Fruit fly (Drosophila melanogaster) whole organism, embryonic: ENCODE results near the gene Trm1.

ENCODE experiments used
- CG10543 ChIP-seq: fragments of 200-800 bp; sonication (Bioruptor generic); optimal IDR thresholded peaks from 3 replicates; lab custom pipeline; 2017; ENCODE audit warnings: missing biosample characterization, mild to moderate bottlenecking, missing genetic modification characterization, moderate library complexity
- CG1233 ChIP-seq: fragments of 200-800 bp; sonication (Bioruptor generic); optimal IDR thresholded peaks from 4 replicates; lab custom pipeline; 2018; ENCODE audit warnings: missing biosample characterization, mild to moderate bottlenecking, missing genetic modification characterization
- CG12769 ChIP-seq: fragments of 200-800 bp; sonication (Bioruptor generic); optimal IDR thresholded peaks from 2 replicates; lab custom pipeline; 2019; ENCODE audit warnings: missing biosample characterization, mild to moderate bottlenecking, missing genetic modification characterization, moderate library complexity
- CG13287 ChIP-seq: fragments of 200-800 bp; sonication (Bioruptor generic); IDR thresholded peaks from 2 replicates; pipeline ENCODE4 v1.3.6; 2022; ENCODE audit warnings: missing biosample characterization, missing genetic modification characterization; ENCODE audit not compliant: partially characterized antibody
- CG1647 ChIP-seq: fragments of 200-800 bp; sonication (Bioruptor generic); optimal IDR thresholded peaks from 3 replicates; lab custom pipeline; 2016; ENCODE audit warnings: missing biosample characterization, missing genetic modification characterization
- CG18599 ChIP-seq: fragments of 200-800 bp; sonication (Bioruptor generic); optimal IDR thresholded peaks from 3 replicates; lab custom pipeline; 2017; ENCODE audit warnings: missing biosample characterization, missing genetic modification characterization, mild to moderate bottlenecking, moderate library complexity, missing genetic modification reagents
- CG2889 ChIP-seq: fragments of 200-800 bp; sonication (Bioruptor generic); IDR thresholded peaks from 3 replicates; pipeline ENCODE4 v1.3.6; 2022; ENCODE audit warnings: missing biosample characterization, missing genetic modification characterization
- CG31388 ChIP-seq: fragments of 200-800 bp; sonication (Bioruptor generic); optimal IDR thresholded peaks from 2 replicates; lab custom pipeline; 2016; ENCODE audit warnings: missing biosample characterization, missing genetic modification characterization
- CG34224 ChIP-seq: fragments of 200-800 bp; sonication (Bioruptor generic); IDR thresholded peaks from 3 replicates; pipeline ENCODE4 v1.3.6; 2022; ENCODE audit warnings: missing biosample characterization, missing genetic modification characterization; ENCODE audit not compliant: partially characterized antibody
- CG4730 ChIP-seq: fragments of 200-800 bp; sonication (Bioruptor generic); IDR thresholded peaks from 2 replicates; pipeline ENCODE4 v1.3.6; 2022; ENCODE audit warnings: missing biosample characterization, missing genetic modification characterization
- CG6175 ChIP-seq: fragments of 200-800 bp; sonication (Bioruptor generic); IDR thresholded peaks from 3 replicates; pipeline ENCODE4 v1.3.6; 2022; ENCODE audit warnings: missing biosample characterization, missing genetic modification characterization
- CG6854 ChIP-seq: fragments of 200-800 bp; sonication (Bioruptor generic); optimal IDR thresholded peaks from 3 replicates; lab custom pipeline; 2017; ENCODE audit warnings: missing biosample characterization, mild to moderate bottlenecking, missing genetic modification characterization
- CG7357 ChIP-seq: fragments of 200-800 bp; sonication (Bioruptor generic); IDR thresholded peaks from 3 replicates; pipeline ENCODE4 v1.3.6; 2022; ENCODE audit warnings: missing biosample characterization, missing genetic modification characterization
- CG8478 ChIP-seq: fragments of >200 bp; optimal IDR thresholded peaks from 2 replicates; lab custom pipeline; 2018
- CG9817 ChIP-seq: fragments of 200-800 bp; sonication (Bioruptor generic); optimal IDR thresholded peaks from 2 replicates; lab custom pipeline; 2018; ENCODE audit warnings: missing biosample characterization, mild to moderate bottlenecking, missing genetic modification characterization, moderate library complexity
- D19A ChIP-seq: fragments of 200-800 bp; optimal IDR thresholded peaks from 3 replicates; lab custom pipeline; 2019; ENCODE audit warnings: missing biosample characterization, mild to moderate bottlenecking, missing genetic modification characterization, moderate library complexity
- GATAe ChIP-seq: fragments of 200-800 bp; sonication (Bioruptor generic); conservative IDR thresholded peaks from 2 replicates; pipeline ENCODE4 v1.3.6; 2022; ENCODE audit warnings: missing biosample characterization, missing genetic modification characterization
- H2.0 ChIP-seq: fragments of 200-800 bp; sonication (Bioruptor generic); IDR thresholded peaks from 2 replicates; pipeline ENCODE4 v1.3.6; 2022; ENCODE audit warnings: missing biosample characterization, missing genetic modification characterization
- Hey ChIP-seq: fragments of 200-800 bp; sonication (Bioruptor generic); optimal IDR thresholded peaks from 3 replicates; lab custom pipeline; 2018; ENCODE audit warnings: missing biosample characterization, mild to moderate bottlenecking, missing genetic modification characterization
- Hr3 ChIP-seq: fragments of 200-800 bp; sonication (Bioruptor generic); optimal IDR thresholded peaks from 3 replicates; lab custom pipeline; 2016; ENCODE audit warnings: missing biosample characterization, missing genetic modification characterization
- Hr78 ChIP-seq, 2 experiments: fragments of 200-800 bp in 1 of 2; fragments of >200 bp in 1 of 2; sonication (Bioruptor generic) in 1 of 2; optimal IDR thresholded peaks; 2 replicates each; lab custom pipeline; 2017 to 2019; ENCODE audit warnings: missing biosample characterization in 2 of 2, missing genetic modification characterization in 2 of 2, mild to moderate bottlenecking in 1 of 2, moderate library complexity in 1 of 2
- Jarid2 ChIP-seq: fragments of 200-800 bp; sonication (Bioruptor generic); optimal IDR thresholded peaks from 3 replicates; lab custom pipeline; 2017; ENCODE audit warnings: mild to moderate bottlenecking, missing biosample characterization, missing genetic modification reagents, missing genetic modification characterization
- Mad ChIP-seq: fragments of 200-800 bp; sonication (Bioruptor generic); optimal IDR thresholded peaks from 2 replicates; lab custom pipeline; 2016; ENCODE audit warnings: missing biosample characterization, missing genetic modification characterization
- Med ChIP-seq: fragments of 200-800 bp; sonication (Bioruptor generic); peaks from one replicate; lab custom pipeline; 2016; ENCODE audit warnings: missing biosample characterization, missing genetic modification characterization, mild to moderate bottlenecking, inconsistent platforms, moderate library complexity
- Nf-YC ChIP-seq: fragments of 200-800 bp; optimal IDR thresholded peaks from 3 replicates; lab custom pipeline; 2019; ENCODE audit warnings: missing biosample characterization, mild to moderate bottlenecking, missing genetic modification characterization, moderate library complexity
- Opbp ChIP-seq: fragments of 200-800 bp; sonication (Bioruptor generic); IDR thresholded peaks from 3 replicates; pipeline ENCODE4 v1.3.6; 2022; ENCODE audit warnings: missing biosample characterization, missing genetic modification characterization; ENCODE audit not compliant: partially characterized antibody
- Optix ChIP-seq: fragments of 200-800 bp; sonication (Bioruptor generic); IDR thresholded peaks from 3 replicates; pipeline ENCODE4 v1.3.6; 2022; ENCODE audit warnings: missing biosample characterization, missing genetic modification characterization
- Rfx ChIP-seq: fragments of 200-800 bp; sonication (Bioruptor generic); IDR thresholded peaks from 2 replicates; pipeline ENCODE4 v1.3.6; 2022; ENCODE audit warnings: missing biosample characterization, missing genetic modification characterization
- Tbp ChIP-seq: fragments of >200 bp; optimal IDR thresholded peaks from 2 replicates; lab custom pipeline; 2018; ENCODE audit warnings: missing biosample characterization, missing genetic modification characterization
- ap ChIP-seq: fragments of 200-800 bp; sonication (Bioruptor generic); IDR thresholded peaks from 2 replicates; pipeline ENCODE4 v1.3.6; 2022; ENCODE audit warnings: missing biosample characterization, missing genetic modification characterization
- btn ChIP-seq: fragments of 200-800 bp; sonication (Bioruptor generic); optimal IDR thresholded peaks from 2 replicates; lab custom pipeline; 2016; ENCODE audit warnings: missing biosample characterization, missing genetic modification characterization
- cad ChIP-seq: fragments of >200 bp; optimal IDR thresholded peaks from 2 replicates; lab custom pipeline; 2017; ENCODE audit warnings: missing biosample characterization, missing genetic modification characterization
- chif ChIP-seq, 2 experiments: fragments of 200-800 bp; sonication (Bioruptor generic); optimal IDR thresholded peaks; 3 replicates each; lab custom pipeline; 2016; ENCODE audit warnings: missing biosample characterization in 2 of 2, missing genetic modification characterization in 2 of 2
- ci ChIP-seq: fragments of 200-800 bp; sonication (Bioruptor generic); IDR thresholded peaks from 3 replicates; pipeline ENCODE4 v1.3.6; 2022; ENCODE audit warnings: missing biosample characterization, missing genetic modification characterization
- cwo ChIP-seq: fragments of 200-800 bp; sonication (Bioruptor generic); optimal IDR thresholded peaks from 3 replicates; lab custom pipeline; 2017; ENCODE audit warnings: missing biosample characterization, missing genetic modification characterization, mild to moderate bottlenecking, moderate library complexity, missing genetic modification reagents
- dimm ChIP-seq: fragments of 200-800 bp; sonication (Bioruptor generic); IDR thresholded peaks from 2 replicates; pipeline ENCODE4 v1.3.6; 2022; ENCODE audit warnings: missing biosample characterization, missing genetic modification characterization
- dm ChIP-seq: fragments of 200-800 bp; sonication (Bioruptor generic); optimal IDR thresholded peaks from 3 replicates; lab custom pipeline; 2016; ENCODE audit warnings: missing biosample characterization, missing genetic modification characterization
- exex ChIP-seq: fragments of 200-800 bp; sonication (Bioruptor generic); optimal IDR thresholded peaks from 4 replicates; lab custom pipeline; 2018; ENCODE audit warnings: missing biosample characterization, mild to moderate bottlenecking, missing genetic modification characterization, moderate library complexity
- grn ChIP-seq: fragments of 200-800 bp; sonication (Bioruptor generic); optimal IDR thresholded peaks from 3 replicates; lab custom pipeline; 2017; ENCODE audit warnings: missing biosample characterization, missing genetic modification characterization
- kay ChIP-seq: fragments of 200-800 bp; sonication (Bioruptor generic); optimal IDR thresholded peaks from 2 replicates; lab custom pipeline; 2016; ENCODE audit warnings: missing biosample characterization, missing genetic modification characterization
- lab ChIP-seq: fragments of 200-800 bp; sonication (Bioruptor generic); optimal IDR thresholded peaks from 3 replicates; lab custom pipeline; 2017; ENCODE audit warnings: missing biosample characterization, missing genetic modification characterization, mild to moderate bottlenecking, moderate library complexity, missing genetic modification reagents
- mirr ChIP-seq: fragments of 200-800 bp; sonication (Bioruptor generic); optimal IDR thresholded peaks from 3 replicates; lab custom pipeline; 2018; ENCODE audit warnings: missing biosample characterization, mild to moderate bottlenecking, missing genetic modification characterization
- onecut ChIP-seq: fragments of 200-800 bp; sonication (Bioruptor generic); IDR thresholded peaks from 2 replicates; pipeline ENCODE4 v1.3.6; 2022; ENCODE audit warnings: missing biosample characterization, missing genetic modification characterization
- pfk ChIP-seq: fragments of 200-800 bp; sonication (Bioruptor generic); optimal IDR thresholded peaks from 2 replicates; lab custom pipeline; 2018; ENCODE audit warnings: missing biosample characterization, mild to moderate bottlenecking, missing genetic modification characterization, moderate library complexity
- phol ChIP-seq: fragments of 200-800 bp; sonication (Bioruptor generic); optimal IDR thresholded peaks from 3 replicates; lab custom pipeline; 2018; ENCODE audit warnings: missing biosample characterization, mild to moderate bottlenecking, missing genetic modification characterization, moderate library complexity
- pnt ChIP-seq: fragments of 200-800 bp; sonication (Bioruptor generic); optimal IDR thresholded peaks from 3 replicates; lab custom pipeline; 2016; ENCODE audit warnings: missing biosample characterization, missing genetic modification characterization
- ranshi ChIP-seq: fragments of 200-800 bp; sonication (Bioruptor generic); IDR thresholded peaks from 2 replicates; pipeline ENCODE4 v1.3.6; 2022; ENCODE audit warnings: missing biosample characterization, missing genetic modification characterization
- sug ChIP-seq: fragments of 200-800 bp; optimal IDR thresholded peaks from 2 replicates; lab custom pipeline; 2019; ENCODE audit warnings: missing biosample characterization, mild to moderate bottlenecking, missing genetic modification characterization, moderate library complexity
- ttk ChIP-seq: fragments of 200-800 bp; sonication (Bioruptor generic); IDR thresholded peaks from 2 replicates; pipeline ENCODE4 v2.1.2; 2022; ENCODE audit warnings: missing biosample characterization, missing genetic modification characterization
- zfh2 ChIP-seq: fragments of 200-800 bp; sonication (Bioruptor generic); optimal IDR thresholded peaks from 2 replicates; lab custom pipeline; 2016; ENCODE audit warnings: missing biosample characterization, missing genetic modification characterization

The Trm1 gene

DNA sequence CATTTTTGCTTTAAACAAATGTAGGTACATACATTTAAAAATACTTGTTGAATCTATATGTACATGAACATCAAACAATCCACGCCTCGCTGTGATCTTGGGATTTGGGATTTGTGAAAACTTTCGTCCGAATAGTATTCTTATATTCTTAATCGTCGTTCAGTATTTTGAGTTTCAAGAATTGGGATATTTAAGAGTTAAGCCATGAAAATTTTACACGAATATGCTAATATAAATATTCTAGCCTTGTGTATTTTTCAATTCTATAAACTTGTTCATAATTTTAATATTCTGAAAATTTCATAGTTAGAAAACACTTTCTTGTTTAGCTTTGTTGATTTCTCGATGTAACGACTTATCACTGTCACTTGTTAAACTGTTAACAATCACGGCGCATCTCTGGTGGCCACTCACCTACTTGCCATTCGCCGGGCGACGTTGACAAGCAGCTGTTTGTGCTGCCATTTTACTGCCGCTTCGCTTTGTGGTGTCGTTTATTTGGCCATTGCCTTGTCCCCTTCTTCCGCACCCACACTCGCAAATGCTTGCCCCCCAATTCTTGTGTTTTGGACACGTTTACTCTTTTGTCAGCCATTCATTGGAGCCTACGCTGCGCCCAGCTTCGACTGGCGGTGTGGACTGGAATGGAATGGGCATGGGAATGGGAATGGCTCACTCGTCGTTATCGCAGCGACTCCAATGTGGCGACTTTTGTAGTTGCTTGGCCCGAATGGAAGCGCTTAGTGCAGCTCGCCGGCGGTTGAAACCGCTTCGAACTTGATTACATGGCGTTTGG, 8.3 kb downstream of the Trm1 start (continued):
- TF ChIP-seq Hr78 (GFP tag; optimal IDR thresholded peaks at IDR 0.05; lab: Kevin White, UChicago) (no peak), D19A (tag; lab: Kevin White, UChicago) (no peak), Hr3 (GFP tag; lab: Kevin White, UChicago) (no peak), CG6854 (GFP tag; lab: Kevin White, UChicago) (no peak), Mad (no peak), dm (GFP tag; lab: Kevin White, UChicago) (peak; percentile 11), kay (GFP tag; lab: Kevin White, UChicago) (no peak), H2.0 (no peak), CG34224 (GFP tag; lab: Robert Waterston, UW) (peak; percentile 35; the same call in 1 of the 3 replicates), cad (no peak), CG1233 (GFP tag; lab: Kevin White, UChicago) (no peak), ranshi (GFP tag; lab: Robert Waterston, UW) (no peak), CG18599 (peak; percentile 15), zfh2 (GFP tag; lab: Kevin White, UChicago) (peak; percentile 5), btn (no peak), chif (GFP tag; optimal IDR thresholded peaks at IDR 0.05; lab: Kevin White, UChicago) (no peak), Optix (no peak), ci (GFP tag; lab: Robert Waterston, UW) (peak; percentile 12; the same call in 1 of the 3 replicates), ttk (GFP tag; lab: Robert Waterston, UW) (no peak), ap (no peak), Rfx (GFP tag; lab: Robert Waterston, UW) (peak; percentile 33; the same call in 1 of the 2 replicates)

DNA sequence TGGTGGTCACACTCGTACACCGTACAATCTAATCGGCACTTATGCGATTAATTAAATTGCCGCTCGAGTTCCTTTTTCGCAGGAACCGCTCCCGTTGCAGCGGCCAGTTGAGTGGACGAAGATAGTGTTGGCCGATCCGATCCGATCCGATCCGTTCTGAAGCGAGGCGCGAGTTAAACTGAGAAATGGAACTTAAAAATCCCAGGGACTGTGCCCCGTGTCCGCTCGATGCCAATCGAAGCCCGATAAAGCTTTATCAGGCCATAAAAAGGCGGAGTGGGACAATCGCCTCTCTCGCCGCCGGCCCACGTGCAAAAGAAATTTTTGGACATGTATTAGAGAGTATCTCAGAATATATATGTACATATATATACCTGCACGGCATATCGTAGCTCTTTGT, 17.9 kb downstream of the Trm1 start, which contains the start of gene Oatp33Ea:
Oatp33Ea (minus strand) TSS at position 182 of the 400 bp plus-strand sequence.
- TF ChIP-seq onecut (GFP tag; lab: Robert Waterston, UW): no peak
- peak; percentile 59 for TF ChIP-seq CG10543
- TF ChIP-seq GATAe (GFP tag; lab: Robert Waterston, UW): peak; percentile 81
- peak; percentile 78 for TF ChIP-seq pfk (GFP tag; lab: Kevin White, UChicago)
- no peak for TF ChIP-seq CG8478 (lab: Kevin White, UChicago)
- no peak for TF ChIP-seq pnt (GFP tag; lab: Kevin White, UChicago)
- no peak for TF ChIP-seq phol (tag; lab: Kevin White, UChicago)
- peak; percentile 12 for TF ChIP-seq Jarid2
- peak; percentile 75 for TF ChIP-seq cwo (GFP tag; lab: Kevin White, UChicago)
- TF ChIP-seq Med (GFP tag; lab: Kevin White, UChicago): peak; percentile 70
- peak; percentile 95 for TF ChIP-seq grn (GFP tag; lab: Kevin White, UChicago)
- peak; percentile 98 for TF ChIP-seq exex (tag; lab: Kevin White, UChicago)
- TF ChIP-seq CG18599: peak; percentile 33
- peak; percentile 50; the same call in 1 of the 3 replicates for TF ChIP-seq CG6175 (GFP tag; lab: Robert Waterston, UW)
- TF ChIP-seq lab (GFP tag; lab: Kevin White, UChicago): peak; percentile 43
- no peak for TF ChIP-seq Tbp (GFP tag; lab: Kevin White, UChicago)
- no peak for TF ChIP-seq CG1647 (GFP tag; lab: Kevin White, UChicago)
- TF ChIP-seq CG2889 (GFP tag; lab: Robert Waterston, UW): no peak
- no peak for TF ChIP-seq dimm (GFP tag; lab: Robert Waterston, UW)
- peak; percentile 55 for TF ChIP-seq Hey (tag; lab: Kevin White, UChicago)
- TF ChIP-seq CG7357 (GFP tag; lab: Robert Waterston, UW): no peak
- no peak for TF ChIP-seq Opbp
- TF ChIP-seq sug (tag; lab: Kevin White, UChicago): peak; percentile 73
- TF ChIP-seq CG12769 (tag; lab: Kevin White, UChicago): peak; percentile 58
- TF ChIP-seq CG13287 (GFP tag; lab: Robert Waterston, UW): no peak
- TF ChIP-seq CG31388 (GFP tag; lab: Kevin White, UChicago): no peak
- no peak for TF ChIP-seq CG4730
- no peak for TF ChIP-seq dm (GFP tag; lab: Kevin White, UChicago)
- TF ChIP-seq mirr (GFP tag; lab: Kevin White, UChicago): peak; percentile 80
- TF ChIP-seq CG9817: no peak
- peak; percentile 9 for TF ChIP-seq Nf-YC (tag; lab: Kevin White, UChicago)
